Fruit fly (Drosophila melanogaster) whole organism, pupa: Measurements from ENCODE around the gene CG13843.

Experiments used
- CG12605 ChIP-seq: fragments of 200-800 bp; sonication (Bioruptor generic); IDR thresholded peaks from 2 replicates; pipeline ENCODE4 v1.3.6; 2022; ENCODE audit warnings: missing biosample characterization, missing genetic modification characterization
- CG14655 ChIP-seq: fragments of 200-800 bp; sonication (Bioruptor generic); optimal IDR thresholded peaks from 3 replicates; lab custom pipeline; 2017; ENCODE audit warnings: mild to moderate bottlenecking, missing biosample characterization, missing genetic modification reagents, missing genetic modification characterization
- CG15710 ChIP-seq: fragments of 200-800 bp; sonication (Bioruptor generic); optimal IDR thresholded peaks from 2 replicates; lab custom pipeline; 2018; ENCODE audit warnings: missing biosample characterization, mild to moderate bottlenecking, missing genetic modification characterization, moderate library complexity
- CG17806 ChIP-seq: fragments of 200-800 bp; sonication (Bioruptor generic); optimal IDR thresholded peaks from 2 replicates; lab custom pipeline; 2018; ENCODE audit warnings: missing biosample characterization, mild to moderate bottlenecking, missing genetic modification characterization, moderate library complexity
- CG9948 ChIP-seq: fragments of 200-800 bp; sonication (Bioruptor generic); optimal IDR thresholded peaks from 2 replicates; lab custom pipeline; 2018; ENCODE audit warnings: missing biosample characterization, mild to moderate bottlenecking, missing genetic modification characterization, moderate library complexity
- EcR ChIP-seq: fragments of 200-800 bp; sonication (Bioruptor generic); optimal IDR thresholded peaks from 3 replicates; lab custom pipeline; 2019; ENCODE audit warnings: missing biosample characterization, missing genetic modification characterization, mild to moderate bottlenecking, moderate library complexity, missing genetic modification reagents
- Pif1B ChIP-seq: fragments of 200-800 bp; sonication (Bioruptor generic); optimal IDR thresholded peaks from 3 replicates; lab custom pipeline; 2016; ENCODE audit warnings: missing biosample characterization, missing genetic modification characterization
- Snoo ChIP-seq: fragments of 200-800 bp; sonication (Bioruptor generic); optimal IDR thresholded peaks from 3 replicates; lab custom pipeline; 2017; ENCODE audit warnings: missing biosample characterization, mild to moderate bottlenecking, missing genetic modification characterization, inconsistent platforms
- fd96Ca ChIP-seq: fragments of 200-800 bp; sonication (Bioruptor generic); IDR thresholded peaks from 3 replicates; pipeline ENCODE4 v1.3.6; 2022; ENCODE audit warnings: missing biosample characterization, missing genetic modification characterization
- rn ChIP-seq: fragments of 200-800 bp; sonication (Bioruptor generic); IDR thresholded peaks from 2 replicates; pipeline ENCODE4 v1.3.6; 2022; ENCODE audit warnings: missing biosample characterization, missing genetic modification characterization

DNA sequence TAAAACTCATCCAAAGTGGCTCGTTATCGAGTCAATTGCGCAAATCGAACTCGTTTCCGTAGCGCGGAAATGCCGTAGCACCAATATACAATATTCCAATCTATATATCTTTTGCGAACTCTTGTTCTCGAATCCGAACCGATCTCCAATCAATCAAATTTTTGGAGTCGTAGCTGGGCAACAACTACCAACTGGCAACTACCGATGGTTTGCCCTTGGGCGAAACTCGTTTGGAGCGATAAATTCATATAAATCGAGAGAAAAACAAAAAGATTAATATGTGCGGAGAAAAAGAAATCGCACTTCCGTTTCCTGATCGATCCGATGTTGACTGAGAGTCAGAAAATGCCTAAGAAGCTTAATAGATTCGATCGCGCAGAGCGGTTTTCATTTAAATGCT, 43.6 kb upstream of the CG13843 start:
- TF ChIP-seq CG14655 (GFP tag; lab: Kevin White, UChicago): no peak
- no peak for TF ChIP-seq Pif1B (GFP tag; lab: Kevin White, UChicago)
- no peak for TF ChIP-seq CG12605 (GFP tag; lab: Robert Waterston, UW)
- no peak for TF ChIP-seq CG9948 (tag; lab: Kevin White, UChicago)
- no peak for TF ChIP-seq CG15710 (tag; lab: Kevin White, UChicago)
- no peak for TF ChIP-seq Snoo (tag; lab: Kevin White, UChicago)
- no peak for TF ChIP-seq fd96Ca (GFP tag; lab: Robert Waterston, UW)
- no peak for TF ChIP-seq EcR
- no peak for TF ChIP-seq CG17806 (tag; lab: Kevin White, UChicago)
- TF ChIP-seq rn: no peak
